Fruit fly (Drosophila melanogaster) whole organism, embryonic: ENCODE data around the gene crq.
A peak's percentile ranks its signal among the peaks of the same experiment; 100 is the strongest.

Experiments
- BtbVII ChIP-seq: fragments of 200-800 bp; sonication (Bioruptor generic); optimal IDR thresholded peaks from 3 replicates; lab custom pipeline; 2017; ENCODE audit warnings: missing biosample characterization, mild to moderate bottlenecking, missing genetic modification characterization
- C15 ChIP-seq: fragments of 200-800 bp; sonication (Bioruptor generic); IDR thresholded peaks from 3 replicates; pipeline ENCODE4 v1.3.6; 2022; ENCODE audit warnings: missing biosample characterization, missing genetic modification characterization
- CG1024 ChIP-seq: fragments of 200-800 bp; sonication (Bioruptor generic); IDR thresholded peaks from 2 replicates; pipeline ENCODE4 v1.3.6; 2022; ENCODE audit warnings: missing biosample characterization, missing genetic modification characterization
- CG13296 ChIP-seq: fragments of 200-800 bp; sonication (Bioruptor generic); optimal IDR thresholded peaks from 3 replicates; lab custom pipeline; 2018; ENCODE audit warnings: missing biosample characterization, mild to moderate bottlenecking, missing genetic modification characterization
- CG14965 ChIP-seq: fragments of 200-800 bp; sonication (Bioruptor generic); optimal IDR thresholded peaks from 2 replicates; lab custom pipeline; 2016; ENCODE audit warnings: missing biosample characterization, missing genetic modification characterization, borderline replicate concordance
- CG15011 ChIP-seq: fragments of 200-800 bp; sonication (Bioruptor generic); optimal IDR thresholded peaks from 3 replicates; lab custom pipeline; 2018; ENCODE audit warnings: missing biosample characterization, mild to moderate bottlenecking, missing genetic modification characterization
- CG1647 ChIP-seq: fragments of 200-800 bp; sonication (Bioruptor generic); optimal IDR thresholded peaks from 3 replicates; lab custom pipeline; 2016; ENCODE audit warnings: missing biosample characterization, missing genetic modification characterization
- CG16863 ChIP-seq: fragments of 200-800 bp; sonication (Bioruptor generic); optimal IDR thresholded peaks from 3 replicates; lab custom pipeline; 2016; ENCODE audit warnings: missing biosample characterization, missing genetic modification characterization
- CG2875 ChIP-seq: fragments of 200-800 bp; sonication (Bioruptor generic); optimal IDR thresholded peaks from 2 replicates; lab custom pipeline; 2017; ENCODE audit warnings: missing biosample characterization, mild to moderate bottlenecking, missing genetic modification characterization, missing genetic modification reagents
- CG30431 ChIP-seq: fragments of 200-800 bp; sonication (Bioruptor generic); optimal IDR thresholded peaks from 2 replicates; lab custom pipeline; 2017; ENCODE audit warnings: missing biosample characterization, missing genetic modification characterization
- CG3065 ChIP-seq: fragments of 200-800 bp; sonication (Bioruptor generic); optimal IDR thresholded peaks from 2 replicates; lab custom pipeline; 2016; ENCODE audit warnings: missing biosample characterization, missing genetic modification characterization
- CG31441 ChIP-seq: fragments of 200-800 bp; sonication (Bioruptor generic); IDR thresholded peaks from 2 replicates; pipeline ENCODE4 v1.3.6; 2022; ENCODE audit warnings: missing biosample characterization, missing genetic modification characterization
- CG33557 ChIP-seq: fragments of 200-800 bp; sonication (Bioruptor generic); optimal IDR thresholded peaks from 2 replicates; lab custom pipeline; 2019; ENCODE audit warnings: missing biosample characterization, mild to moderate bottlenecking, missing genetic modification characterization, moderate library complexity
- CG3838 ChIP-seq: fragments of 200-800 bp; sonication (Bioruptor generic); optimal IDR thresholded peaks from 3 replicates; lab custom pipeline; 2016; ENCODE audit warnings: missing biosample characterization, missing genetic modification characterization
- CG4617 ChIP-seq: fragments of 200-800 bp; sonication (Bioruptor generic); optimal IDR thresholded peaks from 3 replicates; lab custom pipeline; 2016; ENCODE audit warnings: missing biosample characterization, missing genetic modification characterization, borderline replicate concordance
- CG6175 ChIP-seq: fragments of 200-800 bp; sonication (Bioruptor generic); IDR thresholded peaks from 3 replicates; pipeline ENCODE4 v1.3.6; 2022; ENCODE audit warnings: missing biosample characterization, missing genetic modification characterization
- CG6254 ChIP-seq: fragments of 200-800 bp; sonication (Bioruptor generic); optimal IDR thresholded peaks from 3 replicates; lab custom pipeline; 2017; ENCODE audit warnings: mild to moderate bottlenecking, missing biosample characterization, missing genetic modification reagents, missing genetic modification characterization
- CG6683 ChIP-seq: fragments of 200-800 bp; sonication (Bioruptor generic); optimal IDR thresholded peaks from 2 replicates; lab custom pipeline; 2017; ENCODE audit warnings: missing biosample characterization, mild to moderate bottlenecking, missing genetic modification characterization, missing genetic modification reagents
- CG9876 ChIP-seq: fragments of 200-800 bp; sonication (Bioruptor generic); optimal IDR thresholded peaks from 2 replicates; lab custom pipeline; 2016; ENCODE audit warnings: missing biosample characterization, missing genetic modification characterization
- CTCF ChIP-seq: fragments of 200-800 bp; sonication (Bioruptor generic); optimal IDR thresholded peaks from 2 replicates; lab custom pipeline; 2017; ENCODE audit warnings: missing biosample characterization, mild to moderate bottlenecking, missing genetic modification characterization, moderate library complexity
- Deaf1 ChIP-seq: fragments of 200-800 bp; optimal IDR thresholded peaks from 3 replicates; lab custom pipeline; 2019; ENCODE audit warnings: missing biosample characterization, mild to moderate bottlenecking, missing genetic modification characterization, moderate library complexity
- Dip2 ChIP-seq: fragments of 200-800 bp; sonication (Bioruptor generic); IDR thresholded peaks from 2 replicates; pipeline ENCODE4 v1.3.6; 2022; ENCODE audit warnings: missing biosample characterization, missing genetic modification characterization
- Eip74EF ChIP-seq, 2 experiments: fragments of 200-800 bp in 1 of 2; fragments of >200 bp in 1 of 2; sonication (Bioruptor generic) in 1 of 2; optimal IDR thresholded peaks; 2 replicates each; lab custom pipeline; 2017 to 2019; ENCODE audit warnings: missing biosample characterization in 2 of 2, missing genetic modification characterization in 2 of 2, mild to moderate bottlenecking in 1 of 2, moderate library complexity in 1 of 2
- Fer1 ChIP-seq: fragments of 200-800 bp; sonication (Bioruptor generic); optimal IDR thresholded peaks from 2 replicates; lab custom pipeline; 2017; ENCODE audit warnings: missing biosample characterization, mild to moderate bottlenecking, missing genetic modification characterization
- Gsc ChIP-seq: fragments of 200-800 bp; sonication (Bioruptor generic); IDR thresholded peaks from 2 replicates; pipeline ENCODE4 v1.3.6; 2022; ENCODE audit warnings: missing biosample characterization, missing genetic modification characterization
- H15 ChIP-seq: fragments of 200-800 bp; sonication (Bioruptor generic); IDR thresholded peaks from 3 replicates; pipeline ENCODE4 v1.3.6; 2022; ENCODE audit warnings: missing biosample characterization, missing genetic modification characterization
- Hmr ChIP-seq: fragments of 200-800 bp; sonication (Bioruptor generic); optimal IDR thresholded peaks from 3 replicates; lab custom pipeline; 2017; ENCODE audit warnings: mild to moderate bottlenecking, missing biosample characterization, missing genetic modification reagents, missing genetic modification characterization
- Jarid2 ChIP-seq: fragments of 200-800 bp; sonication (Bioruptor generic); optimal IDR thresholded peaks from 3 replicates; lab custom pipeline; 2017; ENCODE audit warnings: mild to moderate bottlenecking, missing biosample characterization, missing genetic modification reagents, missing genetic modification characterization
- MTF-1 ChIP-seq: fragments of 200-800 bp; sonication (Bioruptor generic); optimal IDR thresholded peaks from 2 replicates; lab custom pipeline; 2018; ENCODE audit warnings: missing biosample characterization, mild to moderate bottlenecking, missing genetic modification characterization, borderline replicate concordance
- Med ChIP-seq: fragments of 200-800 bp; sonication (Bioruptor generic); peaks from one replicate; lab custom pipeline; 2016; ENCODE audit warnings: missing biosample characterization, missing genetic modification characterization, mild to moderate bottlenecking, inconsistent platforms, moderate library complexity
- Sin3A ChIP-seq: fragments of >200 bp; optimal IDR thresholded peaks from 2 replicates; lab custom pipeline; 2018
- TFAM ChIP-seq: fragments of 200-800 bp; sonication (Bioruptor generic); optimal IDR thresholded peaks from 2 replicates; lab custom pipeline; 2017; ENCODE audit warnings: missing biosample characterization, missing genetic modification characterization, inconsistent platforms
- ab ChIP-seq: fragments of 200-800 bp; sonication (Bioruptor generic); optimal IDR thresholded peaks from 2 replicates; lab custom pipeline; 2016; ENCODE audit warnings: missing biosample characterization, missing genetic modification characterization
- chm ChIP-seq: fragments of 200-800 bp; sonication (Bioruptor generic); IDR thresholded peaks from 2 replicates; pipeline ENCODE4 v1.3.6; 2022; ENCODE audit warnings: missing biosample characterization, missing genetic modification characterization
- ci ChIP-seq: fragments of 200-800 bp; sonication (Bioruptor generic); IDR thresholded peaks from 3 replicates; pipeline ENCODE4 v1.3.6; 2022; ENCODE audit warnings: missing biosample characterization, missing genetic modification characterization
- da ChIP-seq: fragments of 200-800 bp; sonication (Bioruptor generic); optimal IDR thresholded peaks from 2 replicates; lab custom pipeline; 2016; ENCODE audit warnings: missing biosample characterization, missing genetic modification characterization
- ewg ChIP-seq: fragments of 200-800 bp; sonication (Bioruptor generic); optimal IDR thresholded peaks from 3 replicates; lab custom pipeline; 2017; ENCODE audit warnings: mild to moderate bottlenecking, missing biosample characterization, missing genetic modification reagents, missing genetic modification characterization
- fd102C ChIP-seq: fragments of 200-800 bp; sonication (Bioruptor generic); optimal IDR thresholded peaks from 2 replicates; lab custom pipeline; 2018; ENCODE audit warnings: missing biosample characterization, mild to moderate bottlenecking, missing genetic modification characterization, moderate library complexity
- fd96Cb ChIP-seq: fragments of 200-800 bp; sonication (Bioruptor generic); optimal IDR thresholded peaks from 2 replicates; lab custom pipeline; 2018; ENCODE audit warnings: missing biosample characterization, mild to moderate bottlenecking, missing genetic modification characterization, moderate library complexity
- h ChIP-seq: fragments of >200 bp; optimal IDR thresholded peaks from 2 replicates; lab custom pipeline; 2017
- jing ChIP-seq: fragments of 200-800 bp; sonication (Bioruptor generic); optimal IDR thresholded peaks from 2 replicates; lab custom pipeline; 2018; ENCODE audit warnings: missing biosample characterization, mild to moderate bottlenecking, missing genetic modification characterization
- kay ChIP-seq: fragments of 200-800 bp; sonication (Bioruptor generic); optimal IDR thresholded peaks from 2 replicates; lab custom pipeline; 2016; ENCODE audit warnings: missing biosample characterization, missing genetic modification characterization
- lab ChIP-seq: fragments of 200-800 bp; sonication (Bioruptor generic); optimal IDR thresholded peaks from 3 replicates; lab custom pipeline; 2017; ENCODE audit warnings: missing biosample characterization, missing genetic modification characterization, mild to moderate bottlenecking, moderate library complexity, missing genetic modification reagents
- lbe ChIP-seq: fragments of 200-800 bp; sonication (Bioruptor generic); optimal IDR thresholded peaks from 2 replicates; lab custom pipeline; 2016; ENCODE audit warnings: missing biosample characterization, mild to moderate bottlenecking, missing genetic modification characterization
- lmd ChIP-seq: fragments of 200-800 bp; sonication (Bioruptor generic); IDR thresholded peaks from 2 replicates; pipeline ENCODE4 v1.3.6; 2022; ENCODE audit warnings: missing biosample characterization, missing genetic modification characterization
- mld ChIP-seq: fragments of 200-800 bp; sonication (Bioruptor generic); IDR thresholded peaks from 3 replicates; pipeline ENCODE4 v1.3.6; 2022; ENCODE audit warnings: missing biosample characterization, missing genetic modification characterization; ENCODE audit not compliant: partially characterized antibody
- p53 ChIP-seq: fragments of 200-800 bp; sonication (Bioruptor generic); optimal IDR thresholded peaks from 2 replicates; lab custom pipeline; 2016; ENCODE audit warnings: missing biosample characterization, missing genetic modification characterization
- pita ChIP-seq: fragments of 200-800 bp; sonication (Bioruptor generic); optimal IDR thresholded peaks from 2 replicates; lab custom pipeline; 2017; ENCODE audit warnings: missing biosample characterization, mild to moderate bottlenecking, missing genetic modification characterization
- schlank ChIP-seq: fragments of 200-800 bp; sonication (Bioruptor generic); optimal IDR thresholded peaks from 2 replicates; lab custom pipeline; 2018; ENCODE audit warnings: missing biosample characterization, mild to moderate bottlenecking, missing genetic modification characterization
- sd ChIP-seq: fragments of 200-800 bp; sonication (Bioruptor generic); optimal IDR thresholded peaks from 3 replicates; lab custom pipeline; 2018; ENCODE audit warnings: missing biosample characterization, mild to moderate bottlenecking, missing genetic modification characterization, moderate library complexity
- sens-2 ChIP-seq: fragments of 200-800 bp; sonication (Bioruptor generic); IDR thresholded peaks from 2 replicates; pipeline ENCODE4 v1.3.6; 2022; ENCODE audit warnings: missing biosample characterization, missing genetic modification characterization
- tx ChIP-seq: fragments of 200-800 bp; sonication (Bioruptor generic); optimal IDR thresholded peaks from 2 replicates; lab custom pipeline; 2016; ENCODE audit warnings: missing biosample characterization, missing genetic modification characterization

crq gene

dm6 chr2L:485825-486240 lies 33.0 kb upstream of the crq start (continued):
- no peak for TF ChIP-seq Deaf1 (tag; lab: Kevin White, UChicago)
- TF ChIP-seq sd (tag; lab: Kevin White, UChicago): peak; percentile 82
- TF ChIP-seq lab (GFP tag; lab: Kevin White, UChicago): peak; percentile 97
- no peak for TF ChIP-seq mld (GFP tag; lab: Robert Waterston, UW)
- peak; percentile 90 for TF ChIP-seq CG9876 (GFP tag; lab: Kevin White, UChicago)
- peak; percentile 95 for TF ChIP-seq CG33557 (GFP tag; lab: Kevin White, UChicago)
- no peak for TF ChIP-seq pita (GFP tag; lab: Kevin White, UChicago)
- peak; percentile 98 for TF ChIP-seq Med
- TF ChIP-seq TFAM: peak; percentile 63
- TF ChIP-seq CG16863 (GFP tag; lab: Kevin White, UChicago): peak; percentile 94
- TF ChIP-seq ab (GFP tag; lab: Kevin White, UChicago): no peak
- peak; percentile 45 for TF ChIP-seq lmd
- TF ChIP-seq CG1024 (GFP tag; lab: Robert Waterston, UW): peak; percentile 85
- TF ChIP-seq MTF-1 (GFP tag; lab: Kevin White, UChicago): peak; percentile 97
- peak; percentile 83 for TF ChIP-seq CG15011 (GFP tag; lab: Kevin White, UChicago)
- peak; percentile 82 for TF ChIP-seq H15 (GFP tag; lab: Robert Waterston, UW)
- TF ChIP-seq CG3065 (GFP tag; lab: Kevin White, UChicago): peak; percentile 86
- TF ChIP-seq C15 (GFP tag; lab: Robert Waterston, UW): peak; percentile 49; the same call in 1 of the 3 replicates
- peak in 1 of 2 experiments; percentile 63 for TF ChIP-seq Eip74EF (GFP tag; optimal IDR thresholded peaks at IDR 0.05; lab: Kevin White, UChicago)
- no peak for TF ChIP-seq Gsc (GFP tag; lab: Robert Waterston, UW)
- TF ChIP-seq tx (GFP tag; lab: Kevin White, UChicago): peak; percentile 82
- TF ChIP-seq schlank (tag; lab: Kevin White, UChicago): peak; percentile 91
- TF ChIP-seq CG13296 (GFP tag; lab: Kevin White, UChicago): peak; percentile 93
- TF ChIP-seq CTCF: peak; percentile 53
- peak; percentile 85 for TF ChIP-seq kay (GFP tag; lab: Kevin White, UChicago)
- peak; percentile 73 for TF ChIP-seq Jarid2
- TF ChIP-seq chm: peak; percentile 94
- peak; percentile 91 for TF ChIP-seq BtbVII
- peak; percentile 87 for TF ChIP-seq CG6683 (GFP tag; lab: Kevin White, UChicago)
- peak; percentile 85 for TF ChIP-seq ewg (GFP tag; lab: Kevin White, UChicago)
- TF ChIP-seq sens-2: peak; percentile 55
- TF ChIP-seq CG6175 (GFP tag; lab: Robert Waterston, UW): peak; percentile 56; the same call in 1 of the 3 replicates
- TF ChIP-seq CG14965 (GFP tag; lab: Kevin White, UChicago): peak; percentile 87
- peak; percentile 82 for TF ChIP-seq da (GFP tag; lab: Kevin White, UChicago)
- TF ChIP-seq CG6254 (GFP tag; lab: Kevin White, UChicago): peak; percentile 81
- TF ChIP-seq fd102C (GFP tag; lab: Kevin White, UChicago): peak; percentile 90
- TF ChIP-seq CG30431 (GFP tag; lab: Kevin White, UChicago): peak; percentile 41
- TF ChIP-seq CG31441 (GFP tag; lab: Robert Waterston, UW): peak; percentile 66; the same call in 1 of the 2 replicates
- peak; percentile 79 for TF ChIP-seq p53 (GFP tag; lab: Kevin White, UChicago)
- TF ChIP-seq Fer1 (GFP tag; lab: Kevin White, UChicago): peak; percentile 95
- peak; percentile 91 for TF ChIP-seq CG3838 (GFP tag; lab: Kevin White, UChicago)
- peak; percentile 96 for TF ChIP-seq ci (GFP tag; lab: Robert Waterston, UW)
- peak; percentile 78 for TF ChIP-seq CG1647 (GFP tag; lab: Kevin White, UChicago)
- TF ChIP-seq Hmr: peak; percentile 94
- TF ChIP-seq lbe (GFP tag; lab: Kevin White, UChicago): peak; percentile 92
- TF ChIP-seq CG4617 (GFP tag; lab: Kevin White, UChicago): peak; percentile 66
- TF ChIP-seq Sin3A (lab: Kevin White, UChicago): no peak
- no peak for TF ChIP-seq Dip2 (GFP tag; lab: Robert Waterston, UW)
- TF ChIP-seq h (lab: Kevin White, UChicago): no peak
- peak; percentile 97 for TF ChIP-seq CG2875
- peak; percentile 66 for TF ChIP-seq fd96Cb (tag; lab: Kevin White, UChicago)
- TF ChIP-seq jing (GFP tag; lab: Kevin White, UChicago): peak; percentile 57
